Worm (Caenorhabditis elegans) whole organism, midembryonic: ENCODE data around the gene dop-6.

Experiments used
- T22C8.4 ChIP-seq: fragments of 200-800 bp; sonication (Bioruptor generic); IDR thresholded peaks from 2 replicates; pipeline ENCODE4 v1.3.6; 2022; ENCODE audit warnings: missing genetic modification characterization, missing compliant biosample characterization
- cog-1 ChIP-seq: sonication (generic microtip); optimal IDR thresholded peaks from 2 replicates; lab custom pipeline; 2016; ENCODE audit warnings: missing genetic modification characterization, missing compliant biosample characterization
- flt-1 ChIP-seq: fragments of 200-800 bp; sonication (Bioruptor generic); IDR thresholded peaks from 2 replicates; pipeline ENCODE4 v1.3.6; 2022; ENCODE audit warnings: missing genetic modification characterization, missing compliant biosample characterization
- klf-2 ChIP-seq: fragments of 200-800 bp; sonication (Bioruptor generic); conservative IDR thresholded peaks from 2 replicates; pipeline ENCODE4 v1.3.6; 2022; ENCODE audit warnings: missing genetic modification reagents, missing genetic modification characterization, missing compliant biosample characterization
- med-1 ChIP-seq: sonication (generic microtip); optimal IDR thresholded peaks from 2 replicates; lab custom pipeline; 2017; ENCODE audit warnings: missing genetic modification characterization, mild to moderate bottlenecking, missing compliant biosample characterization, antibody characterized with exemption, missing genetic modification reagents; ENCODE audit not compliant: insufficient read depth
- ref-1 ChIP-seq: fragments of 200-800 bp; sonication (Bioruptor generic); conservative IDR thresholded peaks from 2 replicates; pipeline ENCODE4 v1.3.6; 2022; ENCODE audit warnings: missing genetic modification reagents, missing genetic modification characterization, missing compliant biosample characterization
- tab-1 ChIP-seq: fragments of 200-800 bp; sonication (Bioruptor generic); IDR thresholded peaks from 2 replicates; pipeline ENCODE4 v1.3.6; 2022; ENCODE audit warnings: missing genetic modification characterization, missing compliant biosample characterization
- ztf-23 ChIP-seq: fragments of 200-800 bp; sonication (Bioruptor generic); IDR thresholded peaks from 2 replicates; pipeline ENCODE4 v1.3.6; 2022; ENCODE audit warnings: missing genetic modification reagents, missing genetic modification characterization, missing compliant biosample characterization
- ztf-29 ChIP-seq: fragments of 200-800 bp; sonication (Bioruptor generic); IDR thresholded peaks from 2 replicates; pipeline ENCODE4 v1.3.6; 2022; ENCODE audit warnings: missing genetic modification reagents, missing genetic modification characterization, missing compliant biosample characterization

dop-6 gene

DNA sequence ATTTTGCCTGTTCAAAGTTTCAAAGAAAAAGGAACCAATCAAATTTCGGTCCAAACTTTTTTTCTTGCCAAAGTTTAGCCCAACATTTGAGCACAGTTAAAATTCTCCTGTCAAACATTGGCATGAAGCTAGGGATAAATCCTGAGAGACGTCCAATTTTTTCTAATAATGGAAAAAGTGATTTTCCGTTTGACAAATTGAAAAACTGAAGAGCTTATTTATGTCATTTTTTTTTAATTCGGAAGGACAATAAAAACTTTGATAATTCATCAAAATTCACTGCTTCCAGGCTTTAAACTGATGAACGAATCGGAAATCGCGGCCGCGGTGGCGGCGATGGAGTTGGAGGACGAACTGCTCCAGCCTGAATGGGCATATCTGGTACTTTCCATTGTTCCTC is at the start of gene dop-6:
Gene dop-6 (plus strand): TSS at position 301 of the 400 bp plus-strand sequence.
- TF ChIP-seq ztf-23 (GFP tag; lab: Robert Waterston, UW): no peak
- TF ChIP-seq ref-1 (GFP tag; lab: Robert Waterston, UW): no peak

DNA sequence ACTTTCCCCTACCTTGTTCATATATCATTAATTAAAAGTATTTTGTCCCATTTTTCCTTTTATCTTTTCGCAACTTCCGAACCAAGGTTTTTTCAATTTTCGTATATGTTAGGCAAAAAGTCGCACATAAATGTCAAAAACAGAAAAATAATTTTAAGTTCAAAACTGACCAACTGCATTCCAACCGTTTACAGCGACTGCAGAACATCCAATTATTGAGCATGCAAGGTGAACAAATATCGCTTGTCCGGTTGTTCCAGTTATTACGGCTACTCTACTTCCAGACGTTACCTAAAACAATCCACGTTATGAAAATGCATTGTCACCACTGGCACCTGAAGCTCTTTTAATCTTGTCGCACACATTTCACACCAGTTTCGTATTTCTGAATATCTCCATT is 47.0 kb upstream of the dop-6 start, which contains the start of gene C52B9.10:
Gene C52B9.10 (plus strand): TSS at position 301 of the 400 bp plus-strand sequence.
- TF ChIP-seq med-1 (GFP tag; lab: Kevin White, UChicago) (no peak), T22C8.4 (GFP tag; lab: Robert Waterston, UW) (no peak), flt-1 (GFP tag; lab: Robert Waterston, UW) (no peak), ztf-23 (GFP tag; lab: Robert Waterston, UW) (no peak), klf-2 (no peak), ref-1 (GFP tag; lab: Robert Waterston, UW) (no peak), tab-1 (GFP tag; lab: Robert Waterston, UW) (no peak), cog-1 (tag; lab: Kevin White, UChicago) (no peak), ztf-29 (GFP tag; lab: Robert Waterston, UW) (no peak)

DNA sequence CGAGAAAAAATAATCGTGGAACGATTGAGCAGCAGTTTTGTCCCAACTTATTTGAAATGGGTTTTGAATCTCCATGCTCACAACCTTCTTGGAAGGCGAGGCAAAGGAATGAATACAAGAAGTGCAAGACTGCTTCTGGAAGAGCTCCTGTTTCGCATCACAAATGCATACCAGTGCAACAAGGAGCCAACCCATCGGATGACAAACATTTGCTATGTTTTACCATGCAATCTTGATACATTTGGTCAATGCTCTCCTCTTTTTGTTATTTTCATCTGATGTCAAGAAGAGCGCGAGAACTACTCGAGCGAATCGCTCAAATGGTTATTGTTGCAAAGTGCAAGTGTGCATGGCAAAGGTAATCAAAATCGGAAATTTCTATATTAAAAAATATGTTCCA is 46.5 kb upstream of the dop-6 start, which contains the start of gene mec-18:
Gene mec-18 (minus strand): TSS at position 101 of the 400 bp plus-strand sequence.
- no peak for TF ChIP-seq ref-1 (GFP tag; lab: Robert Waterston, UW)

DNA sequence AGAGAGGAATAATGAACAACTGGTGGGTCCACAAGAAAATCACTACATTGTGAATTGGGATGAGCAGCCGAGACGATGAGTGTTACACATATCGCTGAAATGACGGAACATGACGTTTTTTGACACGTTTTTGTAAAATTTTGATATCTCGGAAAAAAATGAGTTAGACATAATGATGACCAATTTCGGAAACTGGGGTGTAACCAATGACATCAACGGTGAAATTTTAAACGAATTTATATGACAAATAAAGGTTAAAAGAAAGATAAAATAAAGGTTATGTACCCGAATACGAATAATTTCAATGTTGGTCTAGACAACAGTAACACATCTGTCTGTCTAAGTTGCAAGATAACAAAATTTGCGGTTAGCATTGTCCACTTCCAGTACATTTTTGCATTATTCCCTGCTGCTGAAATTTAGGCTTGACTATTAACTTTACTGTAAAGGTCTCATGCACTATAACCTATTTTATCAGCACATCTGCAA is 41.3 kb upstream of the dop-6 start, which contains the start of the genes twk-28 and ets-9:
Gene twk-28 (minus strand): TSS at position 51 of the 489 bp plus-strand sequence.
Gene ets-9 (plus strand): TSS at position 410 of the 489 bp plus-strand sequence.
- no peak for TF ChIP-seq ref-1 (GFP tag; lab: Robert Waterston, UW)

DNA sequence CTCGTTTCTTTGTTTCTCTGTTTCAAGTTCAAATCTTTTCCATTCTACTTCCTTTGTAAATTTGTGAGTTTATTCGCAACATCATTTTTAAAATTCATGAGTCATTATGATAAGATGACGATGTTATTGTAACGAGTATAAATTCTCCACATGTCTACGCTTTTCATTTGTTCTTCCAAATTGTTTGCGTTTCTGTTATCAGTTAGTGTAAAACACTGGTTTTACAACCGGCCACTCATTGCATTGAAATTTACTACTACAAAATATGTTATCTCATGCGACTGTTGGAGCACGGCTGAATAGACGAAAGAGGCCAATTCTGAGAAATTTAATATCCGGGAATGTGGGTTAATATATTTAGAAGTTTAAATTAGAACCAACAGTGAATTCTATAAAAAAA is 38.3 kb upstream of the dop-6 start, which contains the start of gene C52B9.19:
Gene C52B9.19 (plus strand): TSS at position 176 of the 400 bp plus-strand sequence.
- TF ChIP-seq cog-1 (tag; lab: Kevin White, UChicago) (no peak), ref-1 (GFP tag; lab: Robert Waterston, UW) (no peak), ztf-29 (GFP tag; lab: Robert Waterston, UW) (no peak), ztf-23 (GFP tag; lab: Robert Waterston, UW) (no peak), flt-1 (GFP tag; lab: Robert Waterston, UW) (no peak), med-1 (GFP tag; lab: Kevin White, UChicago) (no peak)

DNA sequence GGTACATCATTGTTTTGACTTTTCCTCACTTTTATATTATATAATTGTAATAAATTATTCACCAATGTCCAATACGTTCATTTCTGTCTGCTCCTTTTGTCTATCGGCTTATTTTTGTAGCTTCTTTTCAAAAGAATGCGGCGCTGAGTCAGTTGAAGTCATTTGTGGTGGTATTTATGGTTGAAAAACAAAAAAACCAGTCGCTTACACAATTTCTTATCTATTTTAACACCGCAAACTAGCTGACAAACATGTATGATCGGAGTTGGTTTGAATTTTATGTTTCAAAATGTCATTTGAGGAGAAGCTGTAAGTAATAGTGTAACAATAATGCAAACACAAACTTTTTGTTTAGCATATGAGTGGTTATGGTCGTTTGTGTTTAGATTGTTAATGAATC is 36.7 kb upstream of the dop-6 start, which contains the start of gene ets-10:
Gene ets-10 (plus strand): TSS at position 201 of the 400 bp plus-strand sequence.
- TF ChIP-seq tab-1 (GFP tag; lab: Robert Waterston, UW): no peak
- no peak for TF ChIP-seq ref-1 (GFP tag; lab: Robert Waterston, UW)
- no peak for TF ChIP-seq flt-1 (GFP tag; lab: Robert Waterston, UW)
- TF ChIP-seq ztf-23 (GFP tag; lab: Robert Waterston, UW): no peak
- no peak for TF ChIP-seq cog-1 (tag; lab: Kevin White, UChicago)
- TF ChIP-seq T22C8.4 (GFP tag; lab: Robert Waterston, UW): no peak
- TF ChIP-seq med-1 (GFP tag; lab: Kevin White, UChicago): no peak

DNA sequence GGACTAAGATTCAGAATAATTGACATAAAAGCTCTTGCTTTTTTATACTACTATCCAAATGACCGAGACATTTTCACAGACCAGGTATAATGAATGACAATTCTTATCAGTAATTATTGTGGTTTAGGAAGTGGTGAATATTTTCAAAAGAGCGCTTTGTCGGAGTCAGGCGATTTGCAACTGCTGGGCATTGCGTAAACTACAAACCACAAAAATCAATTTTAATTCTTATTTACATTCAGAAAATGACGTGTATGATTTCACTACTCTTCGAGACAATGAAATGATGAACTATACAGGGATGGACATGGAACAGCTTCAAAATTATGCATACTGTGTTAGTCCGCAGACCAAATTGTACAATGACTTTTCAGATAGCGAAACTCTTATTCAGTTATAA is 36.2 kb upstream of the dop-6 start:
- TF ChIP-seq flt-1 (GFP tag; lab: Robert Waterston, UW) (no peak), cog-1 (tag; lab: Kevin White, UChicago) (no peak), med-1 (GFP tag; lab: Kevin White, UChicago) (no peak), ref-1 (GFP tag; lab: Robert Waterston, UW) (no peak), ztf-23 (GFP tag; lab: Robert Waterston, UW) (no peak), T22C8.4 (GFP tag; lab: Robert Waterston, UW) (no peak), ztf-29 (GFP tag; lab: Robert Waterston, UW) (no peak), tab-1 (GFP tag; lab: Robert Waterston, UW) (no peak), klf-2 (no peak)

DNA sequence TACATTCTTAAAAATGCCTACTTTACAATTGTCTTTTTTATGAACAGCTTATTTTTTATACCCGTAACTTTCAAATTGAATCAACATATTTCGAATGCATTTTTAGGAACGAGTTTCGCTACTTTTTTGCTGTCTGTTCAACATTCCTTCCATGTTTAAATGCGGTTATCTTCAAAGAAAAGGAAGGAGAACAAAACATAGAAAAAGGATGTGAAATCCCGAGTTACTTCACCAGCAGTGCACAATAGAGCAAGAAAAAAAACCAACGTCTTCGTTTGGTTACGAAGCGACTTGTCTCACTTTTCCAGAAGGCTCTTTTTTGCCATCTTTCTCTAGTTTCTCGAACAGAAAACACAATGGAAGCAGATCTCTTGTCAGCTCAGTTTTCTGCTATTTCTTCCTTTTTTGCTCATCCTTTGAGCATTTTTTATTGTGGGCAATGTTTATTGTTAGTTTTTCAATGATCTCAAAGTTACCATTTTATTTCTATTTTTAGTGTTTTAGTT is 34.9 kb upstream of the dop-6 start, which contains the start of gene cka-2:
Gene cka-2 (plus strand): TSS at position 456 of the 506 bp plus-strand sequence.
- no peak for TF ChIP-seq T22C8.4 (GFP tag; lab: Robert Waterston, UW)
- no peak for TF ChIP-seq ref-1 (GFP tag; lab: Robert Waterston, UW)
- no peak for TF ChIP-seq ztf-23 (GFP tag; lab: Robert Waterston, UW)
- TF ChIP-seq ztf-29 (GFP tag; lab: Robert Waterston, UW): no peak
- no peak for TF ChIP-seq klf-2
- TF ChIP-seq cog-1 (tag; lab: Kevin White, UChicago): no peak
- no peak for TF ChIP-seq med-1 (GFP tag; lab: Kevin White, UChicago)
- no peak for TF ChIP-seq flt-1 (GFP tag; lab: Robert Waterston, UW)
- no peak for TF ChIP-seq tab-1 (GFP tag; lab: Robert Waterston, UW)

DNA sequence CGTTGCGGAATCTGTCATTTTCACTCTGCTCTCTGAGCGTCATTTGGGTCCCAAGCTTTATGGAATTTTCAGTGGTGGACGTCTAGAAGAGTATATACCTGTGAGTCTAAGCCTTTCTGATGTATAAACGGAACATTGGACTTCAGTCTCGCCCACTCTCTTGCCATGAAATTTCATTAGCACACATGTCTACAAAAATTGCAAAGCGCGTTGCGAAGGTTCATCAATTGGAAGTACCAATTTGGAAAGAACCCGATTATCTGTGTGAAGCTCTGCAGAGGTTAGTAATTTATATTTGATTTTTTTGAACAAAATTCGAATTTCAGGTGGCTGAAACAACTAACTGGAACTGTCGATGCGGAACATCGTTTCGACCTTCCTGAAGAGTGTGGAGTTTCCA is 30.9 kb upstream of the dop-6 start:
- TF ChIP-seq tab-1 (GFP tag; lab: Robert Waterston, UW): no peak
- TF ChIP-seq ztf-29 (GFP tag; lab: Robert Waterston, UW): no peak
- no peak for TF ChIP-seq med-1 (GFP tag; lab: Kevin White, UChicago)
- no peak for TF ChIP-seq ref-1 (GFP tag; lab: Robert Waterston, UW)
- TF ChIP-seq ztf-23 (GFP tag; lab: Robert Waterston, UW): no peak
- no peak for TF ChIP-seq cog-1 (tag; lab: Kevin White, UChicago)

DNA sequence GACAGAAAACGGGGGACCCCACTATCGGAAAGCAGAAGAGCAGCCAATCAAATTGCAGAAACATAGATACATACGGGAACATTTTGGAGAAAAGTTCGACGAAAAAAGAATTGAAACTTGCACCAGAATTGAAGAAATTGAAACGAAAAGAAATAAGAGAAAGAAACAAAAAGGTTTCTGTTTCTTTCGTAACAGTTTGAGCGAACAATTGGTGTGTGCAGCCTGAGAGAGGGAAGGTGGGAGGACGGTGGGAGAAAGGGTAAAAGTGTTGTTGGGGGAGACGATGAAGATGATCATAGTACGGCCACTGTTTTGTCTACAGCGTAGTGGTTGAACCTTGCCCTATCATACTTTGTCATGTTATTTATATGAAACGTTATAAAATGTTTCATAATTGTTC is 25.7 kb upstream of the dop-6 start:
- TF ChIP-seq ztf-23 (GFP tag; lab: Robert Waterston, UW): no peak
- no peak for TF ChIP-seq T22C8.4 (GFP tag; lab: Robert Waterston, UW)
- no peak for TF ChIP-seq tab-1 (GFP tag; lab: Robert Waterston, UW)
- TF ChIP-seq klf-2: no peak
- no peak for TF ChIP-seq med-1 (GFP tag; lab: Kevin White, UChicago)
- no peak for TF ChIP-seq ref-1 (GFP tag; lab: Robert Waterston, UW)
- no peak for TF ChIP-seq cog-1 (tag; lab: Kevin White, UChicago)
- TF ChIP-seq ztf-29 (GFP tag; lab: Robert Waterston, UW): no peak
- no peak for TF ChIP-seq flt-1 (GFP tag; lab: Robert Waterston, UW)
